Worm (Caenorhabditis elegans): Measurements from ENCODE around the gene ZK622.1.

DNA sequence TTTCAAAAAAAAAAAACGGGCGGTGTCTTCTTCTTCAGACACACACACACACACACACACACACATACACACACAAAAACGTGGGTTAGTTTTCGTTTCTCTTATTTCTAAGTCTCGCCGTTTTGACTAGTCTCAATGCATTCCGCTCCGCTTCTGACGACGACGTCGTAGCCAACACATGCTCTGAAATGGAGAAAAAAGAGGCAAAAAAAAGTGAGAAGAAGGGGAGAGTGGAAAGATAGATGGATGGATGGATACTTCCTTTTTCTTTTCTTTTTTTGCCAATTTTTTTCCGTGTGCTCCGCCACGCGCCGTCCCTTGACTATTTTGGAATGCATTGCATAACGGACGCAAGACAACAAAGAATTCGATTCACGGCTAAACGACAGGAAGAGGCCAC is 16.9 kb upstream of the ZK622.1 start:
- TF ChIP-seq dox-1 (GFP tag; IDR thresholded peaks at IDR 0.05) (no peak), Y67H2A.10 (GFP tag; conservative IDR thresholded peaks at IDR 0.05) (no peak), unc-130 (GFP tag; optimal IDR thresholded peaks at IDR 0.05) (no peak), sptf-2 (GFP tag; optimal IDR thresholded peaks at IDR 0.05) (no peak), gei-17 (GFP tag; optimal IDR thresholded peaks at IDR 0.05) (no peak)
